Worm (Caenorhabditis elegans) whole organism, L1 larva: Measurements from ENCODE around the gene T23G4.127.

Experiments
- C04F5.9 ChIP-seq: sonication (generic microtip); optimal IDR thresholded peaks from 2 replicates; lab custom pipeline; 2016; ENCODE audit warnings: missing genetic modification characterization, missing compliant biosample characterization
- C34B4.2 ChIP-seq: sonication (generic microtip); optimal IDR thresholded peaks from 2 replicates; lab custom pipeline; 2017; ENCODE audit warnings: mild to moderate bottlenecking, missing genetic modification characterization, missing compliant biosample characterization
- alr-1 ChIP-seq: fragments of 200-800 bp; sonication (Bioruptor generic); optimal IDR thresholded peaks from 2 replicates; lab custom pipeline; 2018; ENCODE audit warnings: borderline replicate concordance, mild to moderate bottlenecking, missing genetic modification characterization, missing compliant biosample characterization
- ceh-90 ChIP-seq: sonication (generic microtip); optimal IDR thresholded peaks from 2 replicates; lab custom pipeline; 2016; ENCODE audit warnings: missing genetic modification characterization, missing compliant biosample characterization
- efl-1 ChIP-seq, 4 experiments: fragments of 150-350 bp; optimal IDR thresholded peaks in 3 of 4; peaks in 1 of 4; 1 replicate in 1 of 4; 2 replicates in 3 of 4; lab custom pipeline; 2014; ENCODE audit warnings: missing biosample characterization in 2 of 4, missing genetic modification characterization in 2 of 4, missing genetic modification reagents in 2 of 4
- egl-13 ChIP-seq: sonication (generic microtip); optimal IDR thresholded peaks from 2 replicates; lab custom pipeline; 2016; ENCODE audit warnings: missing genotype, missing genetic modification reagents, missing genetic modification characterization, missing compliant biosample characterization
- elt-2 ChIP-seq: sonication (generic microtip); optimal IDR thresholded peaks from 2 replicates; lab custom pipeline; 2016; ENCODE audit warnings: missing genetic modification characterization, mild to moderate bottlenecking, inconsistent platforms, missing compliant biosample characterization, missing genetic modification reagents
- ets-5 ChIP-seq: fragments of 200-800 bp; sonication (Bioruptor generic); IDR thresholded peaks from 2 replicates; pipeline ENCODE4 v1.3.6; 2022; ENCODE audit warnings: missing genetic modification characterization, missing compliant biosample characterization
- fkh-4 ChIP-seq: sonication (generic microtip); optimal IDR thresholded peaks from 2 replicates; lab custom pipeline; 2016; ENCODE audit warnings: missing compliant biosample characterization, missing genetic modification characterization, borderline replicate concordance
- fkh-8 ChIP-seq: sonication (generic microtip); optimal IDR thresholded peaks from 2 replicates; lab custom pipeline; 2016; ENCODE audit warnings: mild to moderate bottlenecking, missing genetic modification characterization, missing compliant biosample characterization
- fos-1 ChIP-seq: fragments of 150-350 bp; optimal IDR thresholded peaks from 2 replicates; lab custom pipeline; 2014; ENCODE audit warnings: missing biosample characterization, missing genetic modification characterization
- grh-1 ChIP-seq: fragments of 200-800 bp; sonication (Bioruptor generic); IDR thresholded peaks from 2 replicates; pipeline ENCODE4 v1.3.6; 2022; ENCODE audit warnings: missing genetic modification reagents, missing genetic modification characterization, missing compliant biosample characterization
- hlh-17 ChIP-seq: fragments of 200-800 bp; sonication (Bioruptor generic); optimal IDR thresholded peaks from 2 replicates; lab custom pipeline; 2018; ENCODE audit warnings: missing genetic modification characterization, mild to moderate bottlenecking, missing compliant biosample characterization, moderate library complexity, borderline replicate concordance
- hpl-2 ChIP-seq: fragments of 150-350 bp; optimal IDR thresholded peaks from 2 replicates; lab custom pipeline; 2014; ENCODE audit warnings: missing biosample characterization, missing genetic modification reagents, missing genetic modification characterization
- isw-1 ChIP-seq: fragments of 200-800 bp; sonication (Bioruptor generic); IDR thresholded peaks from 2 replicates; pipeline ENCODE4 v1.3.6; 2022; ENCODE audit warnings: missing genetic modification characterization, missing compliant biosample characterization
- jun-1 ChIP-seq: fragments of 150-350 bp; optimal IDR thresholded peaks from 2 replicates; lab custom pipeline; 2014; ENCODE audit warnings: missing biosample characterization, missing genetic modification reagents, missing genetic modification characterization
- lin-35 ChIP-seq, 2 experiments: fragments of 150-350 bp; optimal IDR thresholded peaks; 2 replicates each; lab custom pipeline; 2014; ENCODE audit warnings: missing biosample characterization in 2 of 2, missing genetic modification characterization in 2 of 2, missing genetic modification reagents in 2 of 2
- lin-39 ChIP-seq: fragments of 150-350 bp; optimal IDR thresholded peaks from 2 replicates; lab custom pipeline; 2014; ENCODE audit warnings: missing biosample characterization, missing genetic modification reagents, missing genetic modification characterization
- lsy-2 ChIP-seq, 2 experiments: fragments of 150-350 bp; optimal IDR thresholded peaks; 2 replicates each; lab custom pipeline; 2014; ENCODE audit warnings: missing biosample characterization in 2 of 2, missing genetic modification characterization in 2 of 2
- mep-1 ChIP-seq: fragments of 150-350 bp; optimal IDR thresholded peaks from 2 replicates; lab custom pipeline; 2014; ENCODE audit warnings: missing biosample characterization, missing genetic modification characterization
- nhr-19 ChIP-seq: fragments of 200-800 bp; sonication (Bioruptor generic); conservative IDR thresholded peaks from 2 replicates; pipeline ENCODE4 v1.3.6; 2022; ENCODE audit warnings: missing genetic modification characterization, missing compliant biosample characterization
- nhr-20 ChIP-seq: sonication (generic microtip); optimal IDR thresholded peaks from 2 replicates; lab custom pipeline; 2016; ENCODE audit warnings: mild to moderate bottlenecking, missing genetic modification characterization, missing compliant biosample characterization
- nhr-237 ChIP-seq: fragments of 150-350 bp; optimal IDR thresholded peaks from 2 replicates; lab custom pipeline; 2014; ENCODE audit warnings: missing biosample characterization, missing genetic modification characterization
- nhr-77 ChIP-seq: fragments of 150-350 bp; optimal IDR thresholded peaks from 2 replicates; lab custom pipeline; 2014; ENCODE audit warnings: missing biosample characterization, missing genetic modification characterization
- nhr-84 ChIP-seq: sonication (generic microtip); optimal IDR thresholded peaks from 2 replicates; lab custom pipeline; 2017; ENCODE audit warnings: missing biosample characterization, missing genetic modification characterization
- nhr-85 ChIP-seq: sonication (generic microtip); peaks from one replicate; lab custom pipeline; 2016; ENCODE audit warnings: missing genetic modification characterization, inconsistent platforms, missing compliant biosample characterization
- nhr-90 ChIP-seq: sonication (generic microtip); optimal IDR thresholded peaks from 2 replicates; lab custom pipeline; 2016; ENCODE audit warnings: mild to moderate bottlenecking, missing genetic modification characterization, missing compliant biosample characterization; ENCODE audit not compliant: poor library complexity
- pag-3 ChIP-seq: sonication (generic microtip); optimal IDR thresholded peaks from 2 replicates; lab custom pipeline; 2017; ENCODE audit warnings: missing genetic modification characterization, mild to moderate bottlenecking, missing compliant biosample characterization, antibody characterized with exemption, borderline replicate concordance; ENCODE audit not compliant: insufficient read depth
- pax-3 ChIP-seq: fragments of 200-800 bp; sonication (Bioruptor generic); optimal IDR thresholded peaks from 2 replicates; lab custom pipeline; 2018; ENCODE audit warnings: mild to moderate bottlenecking, missing genetic modification characterization, moderate library complexity, missing compliant biosample characterization
- skn-1 ChIP-seq: fragments of 150-350 bp; optimal IDR thresholded peaks from 2 replicates; lab custom pipeline; 2014; ENCODE audit warnings: missing biosample characterization, missing genetic modification characterization
- snpc-4 ChIP-seq: fragments of 150-350 bp; optimal IDR thresholded peaks from 2 replicates; lab custom pipeline; 2014; ENCODE audit warnings: missing biosample characterization, missing genetic modification characterization
- sptf-1 ChIP-seq: fragments of 150-350 bp; optimal IDR thresholded peaks from 2 replicates; lab custom pipeline; 2014; ENCODE audit warnings: missing biosample characterization, missing genetic modification characterization
- sup-37 ChIP-seq: fragments of 200-800 bp; sonication (Bioruptor generic); optimal IDR thresholded peaks from 2 replicates; lab custom pipeline; 2018; ENCODE audit warnings: mild to moderate bottlenecking, missing genetic modification characterization, missing compliant biosample characterization
- tbx-2 ChIP-seq: sonication (generic microtip); optimal IDR thresholded peaks from 2 replicates; lab custom pipeline; 2016; ENCODE audit warnings: missing genetic modification characterization, missing compliant biosample characterization
- unc-130 ChIP-seq: fragments of 150-350 bp; optimal IDR thresholded peaks from 2 replicates; lab custom pipeline; 2017; ENCODE audit warnings: missing biosample characterization, missing genetic modification characterization, inconsistent platforms
- unc-62 ChIP-seq: fragments of 150-350 bp; optimal IDR thresholded peaks from 2 replicates; lab custom pipeline; 2014; ENCODE audit warnings: missing biosample characterization, missing genetic modification reagents, missing genetic modification characterization
- unc-98 ChIP-seq: fragments of 200-800 bp; sonication (Bioruptor generic); IDR thresholded peaks from 2 replicates; pipeline ENCODE4 v1.3.6; 2022; ENCODE audit warnings: missing genetic modification characterization, missing compliant biosample characterization
- vab-15 ChIP-seq: sonication (generic microtip); optimal IDR thresholded peaks from 2 replicates; lab custom pipeline; 2017; ENCODE audit warnings: missing genotype, mild to moderate bottlenecking, missing genetic modification characterization, missing compliant biosample characterization

T23G4.127 gene

DNA sequence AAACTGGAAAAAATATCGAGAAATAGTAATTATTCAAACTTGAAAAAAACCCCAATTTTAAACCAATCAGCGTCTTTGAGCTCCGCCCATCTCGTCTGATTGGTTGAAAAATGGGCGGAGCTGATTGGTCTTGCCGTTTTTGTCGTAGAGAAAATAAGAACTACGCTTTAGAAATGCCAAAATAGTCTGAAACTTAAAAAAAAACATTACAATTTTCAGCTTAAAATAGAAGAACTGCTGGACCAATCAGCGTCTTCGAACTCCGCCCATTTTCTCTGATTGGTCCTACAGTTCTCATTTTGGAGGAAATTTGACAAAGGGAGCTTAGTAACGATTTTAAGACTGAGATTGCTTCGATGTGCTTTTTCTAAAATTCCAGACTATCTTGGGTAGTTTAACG lies 19.0 kb downstream of the T23G4.127 start:
- TF ChIP-seq fkh-4 (tag; lab: Kevin White, UChicago): no peak
- no peak for TF ChIP-seq fkh-8
- TF ChIP-seq fos-1 (tag; lab: Kevin White, UChicago): no peak
- no peak for TF ChIP-seq pag-3 (tag; lab: Kevin White, UChicago)
- TF ChIP-seq nhr-20: no peak
- no peak for TF ChIP-seq tbx-2 (tag; lab: Kevin White, UChicago)
- no peak for TF ChIP-seq hpl-2
- no peak for TF ChIP-seq grh-1 (GFP tag; lab: Robert Waterston, UW)
- no peak for TF ChIP-seq efl-1 (optimal IDR thresholded peaks at IDR 0.05; lab: Kevin White, UChicago)
- TF ChIP-seq efl-1 (GFP tag; optimal IDR thresholded peaks at IDR 0.05 in 1 of 2; lab: Kevin White, UChicago): no peak
- TF ChIP-seq C34B4.2 (tag; lab: Kevin White, UChicago): no peak
- no peak for TF ChIP-seq nhr-84
- TF ChIP-seq vab-15 (tag; lab: Kevin White, UChicago): no peak
- TF ChIP-seq lin-35 (GFP tag; optimal IDR thresholded peaks at IDR 0.05; lab: Kevin White, UChicago): no peak
- no peak for TF ChIP-seq lin-39 (tag; lab: Kevin White, UChicago)
- TF ChIP-seq nhr-77 (tag; lab: Kevin White, UChicago): no peak
- no peak for TF ChIP-seq unc-98
- no peak for TF ChIP-seq snpc-4 (tag; lab: Kevin White, UChicago)
- no peak for TF ChIP-seq elt-2
- TF ChIP-seq alr-1 (tag; lab: Kevin White, UChicago): no peak
- no peak for TF ChIP-seq ets-5 (GFP tag; lab: Robert Waterston, UW)

ce11 chrIV:13678649-13679048 lies 19.9 kb downstream of the T23G4.127 start, which contains the start of gene srlf-26:
TSS of gene srlf-26 (plus strand) at chrIV:13678949.
- TF ChIP-seq sup-37 (GFP tag; lab: Kevin White, UChicago) (no peak), egl-13 (no peak), nhr-19 (GFP tag; lab: Robert Waterston, UW) (no peak), mep-1 (tag; lab: Kevin White, UChicago) (no peak), ets-5 (GFP tag; lab: Robert Waterston, UW) (no peak), C04F5.9 (tag; lab: Kevin White, UChicago) (no peak), grh-1 (GFP tag; lab: Robert Waterston, UW) (no peak), unc-130 (tag; lab: Kevin White, UChicago) (no peak), sptf-1 (tag; lab: Kevin White, UChicago) (no peak), nhr-237 (tag; lab: Kevin White, UChicago) (no peak), vab-15 (tag; lab: Kevin White, UChicago) (no peak), efl-1 (optimal IDR thresholded peaks at IDR 0.05; lab: Kevin White, UChicago) (no peak), efl-1 (GFP tag; optimal IDR thresholded peaks at IDR 0.05 in 1 of 2; lab: Kevin White, UChicago) (no peak), nhr-85 (tag; lab: Kevin White, UChicago) (no peak), isw-1 (GFP tag; lab: Robert Waterston, UW) (no peak), jun-1 (tag; lab: Kevin White, UChicago) (no peak), unc-98 (no peak), tbx-2 (tag; lab: Kevin White, UChicago) (no peak), ceh-90 (tag; lab: Kevin White, UChicago) (no peak)
- TF ChIP-seq, all 84 proteins: peak for 0

DNA sequence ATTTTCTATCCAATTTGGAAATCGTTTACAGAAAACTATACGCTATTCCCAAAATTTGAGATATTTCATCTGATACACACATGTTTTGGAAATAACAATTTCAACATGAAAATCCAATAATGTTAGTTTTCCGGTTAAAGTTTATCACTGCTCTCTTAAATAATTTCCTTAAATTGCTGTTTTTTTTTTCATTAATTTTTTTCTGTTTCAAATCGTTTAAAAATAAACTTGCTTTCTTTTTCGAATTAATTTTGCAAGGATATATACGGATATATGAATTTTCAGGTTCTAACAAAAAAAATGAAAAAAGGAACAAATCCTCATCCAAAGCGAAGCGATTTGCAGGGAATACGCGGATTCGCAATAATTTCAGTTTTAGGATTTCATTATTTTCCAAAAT lies 25.0 kb downstream of the T23G4.127 start, which contains the start of gene oac-48:
Gene oac-48 (plus strand): TSS at position 301 of the 400 bp plus-strand sequence.
- no peak for TF ChIP-seq tbx-2 (tag; lab: Kevin White, UChicago)
- no peak for TF ChIP-seq lsy-2 (tag; optimal IDR thresholded peaks at IDR 0.05; lab: Kevin White, UChicago)
- TF ChIP-seq pax-3 (tag; lab: Kevin White, UChicago): no peak
- no peak for TF ChIP-seq unc-62 (GFP tag; lab: Kevin White, UChicago)
- TF ChIP-seq hlh-17: no peak
- TF ChIP-seq snpc-4 (tag; lab: Kevin White, UChicago): no peak
- TF ChIP-seq fkh-4 (tag; lab: Kevin White, UChicago): no peak
- TF ChIP-seq skn-1 (tag; lab: Kevin White, UChicago): no peak
- no peak for TF ChIP-seq ceh-90 (tag; lab: Kevin White, UChicago)
- no peak for TF ChIP-seq nhr-90
- TF ChIP-seq efl-1 (optimal IDR thresholded peaks at IDR 0.05; lab: Kevin White, UChicago): no peak
- no peak for TF ChIP-seq efl-1 (GFP tag; optimal IDR thresholded peaks at IDR 0.05 in 1 of 2; lab: Kevin White, UChicago)
